Worm (Caenorhabditis elegans): Measurements from ENCODE around the gene pals-28.
A peak's percentile ranks its signal among the peaks of the same experiment; 100 is the strongest.

Gene pals-28

DNA sequence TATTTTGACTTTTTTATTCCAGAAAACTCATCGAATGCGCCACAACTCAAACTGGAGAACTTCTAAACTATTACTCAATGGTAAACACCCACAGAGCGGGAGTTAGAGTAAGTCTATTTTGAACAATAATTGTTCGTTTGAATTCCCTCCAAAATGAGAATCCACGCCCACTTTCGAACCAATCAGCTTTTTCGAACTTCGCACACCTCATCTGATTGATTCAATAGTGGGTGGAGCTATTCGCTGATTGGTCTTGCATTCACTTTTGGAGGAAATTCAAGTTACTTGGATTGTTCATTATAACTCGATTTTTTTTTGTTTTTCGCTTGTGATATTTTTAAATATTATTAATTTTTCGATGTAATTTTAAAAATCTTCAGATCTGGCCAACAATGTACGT, 11.3 kb downstream of the pals-28 start:
- TF ChIP-seq mxl-1 (tag; optimal IDR thresholded peaks at IDR 0.05) (no peak), nfyb-1 (GFP tag; IDR thresholded peaks at IDR 0.05) (peak; percentile 93), nhr-179 (tag; optimal IDR thresholded peaks at IDR 0.05) (no peak), mcd-1 (GFP tag; IDR thresholded peaks at IDR 0.05) (no peak), ccch-3 (GFP tag; optimal IDR thresholded peaks at IDR 0.05) (no peak), F37B4.10 (GFP tag; IDR thresholded peaks at IDR 0.05) (no peak), F57A8.1 (GFP tag; optimal IDR thresholded peaks at IDR 0.05) (no peak)

DNA sequence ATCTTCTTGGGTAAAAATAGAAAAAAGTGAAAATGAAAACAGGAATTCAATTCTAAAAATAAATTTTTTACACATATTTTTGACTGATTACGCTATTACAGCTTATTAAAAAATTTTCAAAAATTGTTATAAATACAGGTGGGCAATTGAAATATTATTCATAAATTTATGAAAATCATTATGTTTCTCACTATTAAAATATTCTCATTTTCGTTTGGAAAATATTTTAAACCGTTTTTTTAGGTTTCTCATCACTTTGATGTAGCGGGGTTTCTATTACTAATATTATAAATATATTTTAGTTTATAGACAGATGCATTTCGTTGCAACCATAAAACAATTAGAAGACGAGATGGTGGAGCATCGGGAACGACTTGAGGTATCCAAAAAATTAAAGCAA, 12.5 kb downstream of the pals-28 start, which contains the start of gene R07E5.5:
Gene R07E5.5, plus strand, starts transcription at position 301 of the 400 bp plus-strand sequence.
- no peak for TF ChIP-seq sdz-38 (tag; optimal IDR thresholded peaks at IDR 0.05)
- no peak for TF ChIP-seq hrde-1 (tag; optimal IDR thresholded peaks at IDR 0.05; ENCODE audit: borderline replicate concordance)
- TF ChIP-seq let-526 (GFP tag; IDR thresholded peaks at IDR 0.05) = no peak
- TF ChIP-seq Y53G8AR.9 (GFP tag; conservative IDR thresholded peaks at IDR 0.05) = no peak
- no peak for TF ChIP-seq T26A5.8 (tag; optimal IDR thresholded peaks at IDR 0.05)
- TF ChIP-seq efl-1 (GFP tag; optimal IDR thresholded peaks at IDR 0.05) = no peak

DNA sequence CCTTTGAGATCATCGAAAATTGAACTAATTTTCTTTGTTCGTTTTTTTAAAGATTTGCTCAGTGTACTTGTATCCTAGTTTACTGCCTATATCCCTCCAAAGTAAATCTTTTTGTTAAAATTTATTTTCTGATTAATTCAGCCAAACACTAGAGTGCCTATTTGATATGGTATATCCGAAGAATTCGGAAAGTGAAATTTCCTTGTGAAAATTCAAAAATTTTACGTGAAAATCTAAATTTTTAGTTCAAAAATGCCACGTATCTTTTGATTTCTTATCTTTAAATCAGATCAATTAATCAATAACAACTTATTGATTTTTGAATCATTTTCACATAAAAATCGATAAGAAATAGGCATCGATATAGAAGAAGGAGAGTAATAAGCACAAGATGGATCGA, 13.9 kb downstream of the pals-28 start, which contains the start of gene R07E5.6:
Gene R07E5.6, plus strand, starts transcription at position 301 of the 400 bp plus-strand sequence.
- TF ChIP-seq him-1 (tag; optimal IDR thresholded peaks at IDR 0.05) (no peak), mel-28 (tag; optimal IDR thresholded peaks at IDR 0.05; ENCODE audit: borderline replicate concordance) (no peak), lin-26 (GFP tag; IDR thresholded peaks at IDR 0.05) (no peak), lag-1 (GFP tag; IDR thresholded peaks at IDR 0.05) (no peak), nhr-80 (tag; optimal IDR thresholded peaks at IDR 0.05) (no peak), ztf-3 (GFP tag; optimal IDR thresholded peaks at IDR 0.05) (no peak), hmg-1.2 (GFP tag; IDR thresholded peaks at IDR 0.05) (no peak), let-607 (tag; optimal IDR thresholded peaks at IDR 0.05) (no peak), nfyb-1 (GFP tag; IDR thresholded peaks at IDR 0.05) (no peak), cebp-2 (GFP tag; IDR thresholded peaks at IDR 0.05) (no peak), B0035.1 (tag; optimal IDR thresholded peaks at IDR 0.05) (no peak), ztf-18 (tag; optimal IDR thresholded peaks at IDR 0.05) (no peak), chd-7 (tag; optimal IDR thresholded peaks at IDR 0.05) (no peak), F33H1.4 (GFP tag; IDR thresholded peaks at IDR 0.05) (no peak), ztf-25 (GFP tag; IDR thresholded peaks at IDR 0.05) (no peak), F37B4.10 (GFP tag; IDR thresholded peaks at IDR 0.05) (no peak), akir-1 (GFP tag; optimal IDR thresholded peaks at IDR 0.05) (no peak), snpc-4 (GFP tag; optimal IDR thresholded peaks at IDR 0.05) (no peak), snpc-4 (tag; optimal IDR thresholded peaks at IDR 0.05) (no peak)

DNA sequence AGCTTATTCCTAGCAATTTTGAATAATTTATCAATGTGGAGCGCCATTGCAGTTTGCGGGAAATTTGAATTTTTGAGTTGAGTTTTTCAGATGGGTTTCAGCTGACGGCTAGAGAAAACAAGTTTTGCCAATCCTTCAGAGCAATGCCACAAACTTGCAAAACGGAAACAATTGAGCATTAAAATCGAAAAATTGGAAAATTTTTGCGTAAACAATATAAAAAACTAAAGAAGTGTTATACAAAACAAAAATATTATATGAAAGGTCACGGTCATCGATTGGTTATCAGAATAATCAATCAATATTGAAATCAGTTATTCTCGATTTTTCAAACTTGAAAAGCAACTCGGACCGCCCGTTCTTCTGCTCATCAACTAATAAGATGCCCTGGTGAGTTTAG, 16.6 kb downstream of the pals-28 start, which contains the start of gene R07E5.15:
Gene R07E5.15, plus strand, starts transcription at position 301 of the 400 bp plus-strand sequence.
- TF ChIP-seq nhr-120 (GFP tag; IDR thresholded peaks at IDR 0.05) (no peak), tbx-9 (tag; optimal IDR thresholded peaks at IDR 0.05; ENCODE audit: borderline replicate concordance) (no peak), dpff-1 (tag; optimal IDR thresholded peaks at IDR 0.05) (no peak), ztf-28 (GFP tag; IDR thresholded peaks at IDR 0.05) (no peak), snpc-3.4 (tag; optimal IDR thresholded peaks at IDR 0.05) (no peak), aptf-3 (GFP tag; IDR thresholded peaks at IDR 0.05) (no peak), egl-18 (GFP tag; IDR thresholded peaks at IDR 0.05) (no peak), ztf-25 (GFP tag; IDR thresholded peaks at IDR 0.05) (no peak), chd-7 (tag; optimal IDR thresholded peaks at IDR 0.05) (no peak), zfh-2 (GFP tag; conservative IDR thresholded peaks at IDR 0.05) (no peak), egl-44 (GFP tag; IDR thresholded peaks at IDR 0.05) (no peak), T07F8.4 (tag; optimal IDR thresholded peaks at IDR 0.05) (no peak), Y53G8AR.9 (GFP tag; conservative IDR thresholded peaks at IDR 0.05) (no peak), F39B2.1 (GFP tag; IDR thresholded peaks at IDR 0.05) (no peak), gei-17 (GFP tag; optimal IDR thresholded peaks at IDR 0.05) (no peak)
